Worm (Caenorhabditis elegans): ENCODE measurements around the gene M02D8.3.

M02D8.3 gene

DNA sequence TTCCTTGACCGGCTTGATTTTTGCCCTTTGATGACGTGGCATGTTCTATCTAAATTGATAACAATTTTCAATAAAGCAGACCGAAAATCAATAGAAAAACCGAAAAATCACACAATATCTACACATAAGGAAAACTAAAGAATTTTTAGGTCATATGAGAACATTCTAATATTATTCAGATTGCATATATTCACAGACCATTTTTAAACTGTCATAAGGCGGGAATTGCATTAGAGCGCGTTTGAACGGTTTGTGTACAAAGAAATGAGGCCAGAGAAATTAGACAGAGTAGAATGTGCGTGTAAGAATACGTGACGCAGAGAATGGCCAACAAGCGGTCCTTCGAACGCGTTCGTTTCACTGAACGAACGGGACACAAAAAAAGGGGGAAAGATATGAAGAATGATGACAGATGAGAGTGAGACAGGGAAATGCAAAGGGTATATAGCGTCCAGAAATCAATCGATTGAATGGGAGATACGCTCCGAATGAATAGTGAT, at the start of gene M02D8.3:
TSS of gene M02D8.3 (minus strand) at position 51 of the 500 bp plus-strand sequence.
- TF ChIP-seq ces-1 (GFP tag; optimal IDR thresholded peaks at IDR 0.05) (peak; percentile 38), lin-32 (GFP tag; optimal IDR thresholded peaks at IDR 0.05) (no peak), elt-1 (tag; optimal IDR thresholded peaks at IDR 0.05; ENCODE audit: borderline replicate concordance, insufficient read depth) (peak; percentile 66), tbx-8 (GFP tag; optimal IDR thresholded peaks at IDR 0.05) (no peak), sptf-1 (tag; optimal IDR thresholded peaks at IDR 0.05) (no peak), mls-2 (tag; optimal IDR thresholded peaks at IDR 0.05) (peak; percentile 21), ceh-83 (GFP tag; optimal IDR thresholded peaks at IDR 0.05) (no peak), sem-2 (GFP tag; optimal IDR thresholded peaks at IDR 0.05) (no peak), ztf-11 (tag; optimal IDR thresholded peaks at IDR 0.05) (no peak), unc-120 (tag; optimal IDR thresholded peaks at IDR 0.05; ENCODE audit: poor library complexity, severe bottlenecking) (peak; percentile 29), lin-13 (tag; optimal IDR thresholded peaks at IDR 0.05) (peak; percentile 46), elt-3 (tag; optimal IDR thresholded peaks at IDR 0.05) (no peak), drap-1 (GFP tag; optimal IDR thresholded peaks at IDR 0.05) (no peak), mep-1 (tag; optimal IDR thresholded peaks at IDR 0.05) (peak; percentile 67), unc-62 (GFP tag; optimal IDR thresholded peaks at IDR 0.05) (peak; percentile 83), hlh-1 (tag; optimal IDR thresholded peaks at IDR 0.05) (peak; percentile 76), nhr-237 (tag; optimal IDR thresholded peaks at IDR 0.05) (no peak), nhr-76 (tag; optimal IDR thresholded peaks at IDR 0.05) (no peak), nhr-12 (tag; optimal IDR thresholded peaks at IDR 0.05) (no peak), bed-3 (GFP tag; optimal IDR thresholded peaks at IDR 0.05) (no peak), cnd-1 (tag; optimal IDR thresholded peaks at IDR 0.05) (peak; percentile 56), zip-8 (tag; optimal IDR thresholded peaks at IDR 0.05) (no peak), blmp-1 (tag; optimal IDR thresholded peaks at IDR 0.05) (no peak), mab-5 (tag; optimal IDR thresholded peaks at IDR 0.05) (no peak), pha-4 (tag; optimal IDR thresholded peaks at IDR 0.05) (peak; percentile 44), ham-2 (GFP tag; optimal IDR thresholded peaks at IDR 0.05) (no peak), nhr-2 (tag; optimal IDR thresholded peaks at IDR 0.05) (peak; percentile 78), lsy-2 (tag; optimal IDR thresholded peaks at IDR 0.05) (peak; percentile 36), M03D4.4 (tag; optimal IDR thresholded peaks at IDR 0.05) (no peak), ceh-43 (GFP tag; optimal IDR thresholded peaks at IDR 0.05) (no peak), nhr-28 (tag; optimal IDR thresholded peaks at IDR 0.05) (no peak), snpc-4 (tag; optimal IDR thresholded peaks at IDR 0.05) (no peak), flh-1 (GFP tag; optimal IDR thresholded peaks at IDR 0.05) (no peak), ceh-39 (tag; optimal IDR thresholded peaks at IDR 0.05) (peak; percentile 78), unc-39 (tag; optimal IDR thresholded peaks at IDR 0.05) (no peak)

DNA sequence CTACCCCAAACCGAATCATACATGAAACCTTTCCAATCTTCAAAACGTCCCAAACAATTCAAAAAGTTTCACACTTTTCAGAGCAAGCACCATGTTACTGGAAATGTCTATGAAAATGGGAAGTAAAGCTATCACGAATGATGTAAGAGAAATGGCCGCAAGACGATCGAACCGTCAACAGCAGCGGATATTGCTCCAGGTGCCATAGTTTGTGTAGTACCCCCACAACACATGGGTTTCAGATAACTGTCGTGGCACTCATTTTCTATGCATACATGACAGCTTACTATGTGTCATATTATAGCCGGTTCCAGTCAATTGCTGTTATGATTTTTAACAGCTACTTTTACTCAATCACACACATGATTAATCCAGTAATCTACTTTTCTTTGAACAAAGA, 47.4 kb upstream of the M02D8.3 start, which contains the start of gene ZK721.3:
TSS of gene ZK721.3 (plus strand) at position 301 of the 400 bp plus-strand sequence.
- no peak for TF ChIP-seq cnd-1 (tag; optimal IDR thresholded peaks at IDR 0.05)
- no peak for TF ChIP-seq ceh-83 (GFP tag; optimal IDR thresholded peaks at IDR 0.05)
- no peak for TF ChIP-seq nhr-12 (tag; optimal IDR thresholded peaks at IDR 0.05)
- no peak for TF ChIP-seq snpc-4 (tag; optimal IDR thresholded peaks at IDR 0.05)
- no peak for TF ChIP-seq nhr-28 (tag; optimal IDR thresholded peaks at IDR 0.05)
- TF ChIP-seq nhr-237 (tag; optimal IDR thresholded peaks at IDR 0.05): no peak
- no peak for TF ChIP-seq drap-1 (GFP tag; optimal IDR thresholded peaks at IDR 0.05)
- TF ChIP-seq hlh-1 (tag; optimal IDR thresholded peaks at IDR 0.05): no peak
- no peak for TF ChIP-seq mls-2 (tag; optimal IDR thresholded peaks at IDR 0.05)
- no peak for TF ChIP-seq mab-5 (tag; optimal IDR thresholded peaks at IDR 0.05)
- TF ChIP-seq ceh-39 (tag; optimal IDR thresholded peaks at IDR 0.05): no peak
- TF ChIP-seq lin-13 (tag; optimal IDR thresholded peaks at IDR 0.05): no peak
- TF ChIP-seq zip-8 (tag; optimal IDR thresholded peaks at IDR 0.05): no peak
- TF ChIP-seq elt-3 (tag; optimal IDR thresholded peaks at IDR 0.05): no peak
- TF ChIP-seq nhr-2 (tag; optimal IDR thresholded peaks at IDR 0.05): no peak
- no peak for TF ChIP-seq ham-2 (GFP tag; optimal IDR thresholded peaks at IDR 0.05)
- no peak for TF ChIP-seq blmp-1 (tag; optimal IDR thresholded peaks at IDR 0.05)
- no peak for TF ChIP-seq pha-4 (tag; optimal IDR thresholded peaks at IDR 0.05)

DNA sequence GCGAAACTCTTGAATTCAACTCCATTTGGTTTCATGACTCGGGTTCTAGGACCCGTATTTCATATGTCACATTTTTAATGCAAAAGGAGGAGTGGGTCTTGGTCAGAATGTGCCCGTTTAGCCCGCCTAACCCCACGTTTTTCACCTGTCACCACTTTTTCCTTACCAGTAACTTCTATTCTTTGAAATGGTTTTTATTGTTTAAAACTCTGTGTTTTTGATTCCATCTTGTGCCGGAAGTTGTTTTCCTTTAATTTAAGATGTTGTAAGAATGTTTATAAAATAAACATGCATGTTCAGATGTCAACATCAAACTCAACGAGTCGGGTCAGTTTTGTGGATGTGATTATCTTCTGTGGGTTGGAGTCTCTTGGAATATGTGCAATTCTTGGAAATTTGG, 41.7 kb upstream of the M02D8.3 start, which contains the start of gene ZK721.4:
TSS of gene ZK721.4 (plus strand) at position 301 of the 400 bp plus-strand sequence.
- TF ChIP-seq cnd-1 (tag; optimal IDR thresholded peaks at IDR 0.05) (no peak), mab-5 (tag; optimal IDR thresholded peaks at IDR 0.05) (no peak), lsy-2 (tag; optimal IDR thresholded peaks at IDR 0.05) (no peak), zip-8 (tag; optimal IDR thresholded peaks at IDR 0.05) (no peak), pha-4 (tag; optimal IDR thresholded peaks at IDR 0.05) (no peak), tbx-8 (GFP tag; optimal IDR thresholded peaks at IDR 0.05) (no peak), ceh-83 (GFP tag; optimal IDR thresholded peaks at IDR 0.05) (no peak), blmp-1 (tag; optimal IDR thresholded peaks at IDR 0.05) (no peak), unc-120 (tag; optimal IDR thresholded peaks at IDR 0.05; ENCODE audit: poor library complexity, severe bottlenecking) (no peak), nhr-76 (tag; optimal IDR thresholded peaks at IDR 0.05) (no peak), elt-3 (tag; optimal IDR thresholded peaks at IDR 0.05) (no peak), M03D4.4 (tag; optimal IDR thresholded peaks at IDR 0.05) (no peak)
